Worm (Caenorhabditis elegans): Measurements from ENCODE around the gene arrd-24.

DNA sequence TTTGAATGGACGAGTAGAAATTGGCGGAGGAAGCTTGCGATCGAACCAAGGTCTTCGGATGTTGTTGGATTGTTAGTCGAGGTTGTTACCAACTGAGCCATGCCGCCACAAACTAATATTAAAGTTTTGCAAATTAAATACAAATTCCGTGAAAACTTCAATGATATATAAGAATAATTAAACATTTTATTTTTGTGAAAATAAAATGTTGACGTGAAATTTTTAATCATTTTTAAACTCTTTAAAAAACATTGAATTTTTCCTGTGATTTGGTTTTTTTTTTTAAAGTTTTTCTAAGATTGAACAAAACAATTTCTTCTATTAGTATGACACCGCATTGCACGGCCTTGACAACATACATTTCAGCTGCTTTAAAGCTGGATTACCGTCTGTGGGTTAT is 10.4 kb upstream of the arrd-24 start, which contains the start of gene C31E10.11:
- TF ChIP-seq elt-2 (tag; optimal IDR thresholded peaks at IDR 0.05) (no peak), tbx-7 (tag; optimal IDR thresholded peaks at IDR 0.05) (no peak), K09A11.1 (tag; optimal IDR thresholded peaks at IDR 0.05; ENCODE audit: insufficient read depth) (no peak)
